Worm (Caenorhabditis elegans): ENCODE measurements around the gene M163.10.

DNA sequence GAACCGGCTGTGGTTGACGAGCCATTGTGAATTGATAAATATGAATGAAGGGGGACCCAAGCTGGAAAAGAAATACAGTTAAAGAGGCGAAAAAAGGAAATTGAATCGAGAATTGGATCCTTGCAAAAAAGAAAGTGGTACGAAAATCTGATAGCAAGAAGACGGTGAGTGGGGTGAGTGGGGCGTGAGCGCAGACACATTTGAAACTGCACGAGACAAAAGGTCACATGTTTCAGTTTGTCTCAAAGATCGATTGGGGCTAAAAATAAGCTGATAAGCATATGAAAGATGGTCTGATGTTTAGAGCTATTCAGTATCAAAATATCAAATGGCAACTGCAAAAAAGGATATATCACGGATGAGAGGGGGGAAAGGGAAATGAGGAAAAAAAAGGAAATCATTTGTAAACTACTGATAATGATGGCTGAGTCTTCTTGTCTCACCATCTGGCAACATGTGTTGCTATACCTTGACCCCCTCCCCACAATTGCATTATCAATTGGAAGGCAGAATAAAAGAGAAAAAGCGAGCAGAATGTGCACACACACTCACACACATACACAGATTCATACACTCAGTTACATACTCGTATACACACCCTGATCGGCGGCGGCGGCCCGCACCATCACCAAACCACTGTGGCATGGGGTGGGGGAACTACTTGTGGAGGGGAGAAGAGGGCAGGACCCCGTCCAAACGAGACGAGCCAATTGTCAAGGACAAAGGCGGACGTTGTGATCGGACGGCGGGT is 33.2 kb downstream of the M163.10 start, which contains the start of gene M163.1:
- TF ChIP-seq flt-1 (GFP tag; IDR thresholded peaks at IDR 0.05) (peak; percentile 73; the same call in 1 of the 2 replicates), ref-1 (GFP tag; conservative IDR thresholded peaks at IDR 0.05) (no peak), tab-1 (GFP tag; IDR thresholded peaks at IDR 0.05) (peak; percentile 67; the same call in 1 of the 2 replicates), cog-1 (tag; optimal IDR thresholded peaks at IDR 0.05) (peak; percentile 33), med-1 (GFP tag; optimal IDR thresholded peaks at IDR 0.05; ENCODE audit: insufficient read depth) (no peak)
